Fruit fly (Drosophila melanogaster) whole organism, wandering third instar larva: ENCODE data around the gene Atg2.
A peak's percentile ranks its signal among the peaks of the same experiment; 100 is the strongest.

ENCODE experiments used
- CrebA ChIP-seq: fragments of 200-800 bp; sonication (Bioruptor generic); optimal IDR thresholded peaks from 2 replicates; lab custom pipeline; 2016; ENCODE audit warnings: missing biosample characterization, mild to moderate bottlenecking, missing genetic modification characterization, borderline replicate concordance
- Jra ChIP-seq: sonication (Bioruptor generic); optimal IDR thresholded peaks from 2 replicates; lab custom pipeline; 2016; ENCODE audit warnings: missing biosample characterization, missing genetic modification characterization
- Mio ChIP-seq: sonication (Bioruptor generic); optimal IDR thresholded peaks from 2 replicates; lab custom pipeline; 2016; ENCODE audit warnings: missing biosample characterization, missing genetic modification characterization
- N ChIP-seq: fragments of >200 bp; optimal IDR thresholded peaks from 2 replicates; lab custom pipeline; 2018; ENCODE audit warnings: missing biosample characterization, missing external identifiers, missing genetic modification characterization
- OdsH ChIP-seq: fragments of 200-800 bp; sonication (Bioruptor generic); optimal IDR thresholded peaks from 2 replicates; lab custom pipeline; 2016; ENCODE audit warnings: missing biosample characterization, mild to moderate bottlenecking, missing genetic modification characterization
- Rel ChIP-seq, 2 experiments: fragments of 200-800 bp; sonication (Bioruptor generic) in 1 of 2; optimal IDR thresholded peaks; 2 replicates in 1 of 2; 3 replicates in 1 of 2; lab custom pipeline; 2016 to 2019; ENCODE audit warnings: mild to moderate bottlenecking in 2 of 2, missing biosample characterization in 2 of 2, missing genetic modification characterization in 2 of 2, moderate library complexity in 1 of 2
- br ChIP-seq: fragments of 200-800 bp; sonication (Bioruptor generic); optimal IDR thresholded peaks from 2 replicates; lab custom pipeline; 2016; ENCODE audit warnings: missing biosample characterization, missing genetic modification characterization
- brk ChIP-seq: fragments of 200-800 bp; sonication (Bioruptor generic); optimal IDR thresholded peaks from 2 replicates; lab custom pipeline; 2016; ENCODE audit warnings: missing biosample characterization, mild to moderate bottlenecking, missing genetic modification characterization
- fru ChIP-seq: fragments of 200-800 bp; sonication (Bioruptor generic); optimal IDR thresholded peaks from 3 replicates; lab custom pipeline; 2016; ENCODE audit warnings: missing biosample characterization, mild to moderate bottlenecking, missing genetic modification characterization
- woc ChIP-seq: sonication (Bioruptor generic); optimal IDR thresholded peaks from 2 replicates; lab custom pipeline; 2016; ENCODE audit warnings: missing biosample characterization, mild to moderate bottlenecking, missing genetic modification characterization

DNA sequence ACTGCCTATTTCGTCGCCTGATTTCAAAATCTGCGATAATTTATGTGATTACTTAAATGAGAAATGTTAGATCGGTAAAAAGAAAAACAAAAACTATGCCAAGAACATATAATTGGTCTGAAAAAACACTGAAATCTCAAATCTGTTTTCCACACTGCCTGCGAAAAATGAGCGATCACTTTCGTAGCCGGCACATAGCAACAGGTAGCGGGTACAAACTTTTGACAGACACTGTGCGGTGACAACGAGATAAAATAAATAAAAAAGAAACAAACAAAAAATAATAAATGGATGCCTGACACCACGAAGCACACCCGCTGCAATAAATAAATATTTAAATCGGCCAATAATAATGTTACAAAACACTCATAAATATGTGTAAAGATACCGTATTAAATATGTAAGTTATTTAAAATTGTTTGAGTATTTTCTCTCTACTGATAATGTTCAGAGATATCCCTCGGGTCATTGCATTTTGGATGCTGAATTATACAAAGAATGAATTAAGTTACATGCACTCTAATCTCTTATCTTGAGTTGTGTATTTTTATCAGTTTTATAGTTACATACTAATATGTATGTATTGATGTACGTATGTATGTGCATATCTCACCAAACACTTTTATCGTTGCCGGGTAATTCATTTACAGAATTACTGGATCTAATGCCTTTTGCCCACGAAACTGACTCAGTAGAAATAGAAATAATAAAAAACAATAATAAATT, 9.0 kb upstream of the Atg2 start:
- TF ChIP-seq Mio (GFP tag; lab: Kevin White, UChicago) (no peak), woc (GFP tag; lab: Kevin White, UChicago) (no peak), fru (GFP tag; lab: Kevin White, UChicago) (peak; percentile 6), Jra (GFP tag; lab: Kevin White, UChicago) (no peak), N (no peak), CrebA (GFP tag; lab: Kevin White, UChicago) (no peak), OdsH (GFP tag; lab: Kevin White, UChicago) (no peak), br (no peak), brk (no peak), Rel (GFP tag; optimal IDR thresholded peaks at IDR 0.05; lab: Kevin White, UChicago) (no peak), Rel (tag; optimal IDR thresholded peaks at IDR 0.05; lab: Kevin White, UChicago) (no peak)
